Fruit fly (Drosophila melanogaster): ENCODE results near the gene Spn28F.

Spn28F gene

dm6 chr2L:8204996-8205567, 36.5 kb downstream of the Spn28F start, which contains the start of gene SLC5A11 (continued):
- peak; percentile 85 for TF ChIP-seq Nf-YB (GFP tag; optimal IDR thresholded peaks at IDR 0.05)
- peak; percentile 23 for TF ChIP-seq da (GFP tag; optimal IDR thresholded peaks at IDR 0.05)
- TF ChIP-seq CG17385 (GFP tag; optimal IDR thresholded peaks at IDR 0.05): peak; percentile 93
- peak; percentile 54 for TF ChIP-seq NC2β (GFP tag; optimal IDR thresholded peaks at IDR 0.05)
- TF ChIP-seq Awh (GFP tag; IDR thresholded peaks at IDR 0.05): peak; percentile 97
- TF ChIP-seq CG2712 (tag; optimal IDR thresholded peaks at IDR 0.05): peak; percentile 98
- peak; percentile 96 for TF ChIP-seq CG33213 (GFP tag; optimal IDR thresholded peaks at IDR 0.05)
- TF ChIP-seq D19B (GFP tag; optimal IDR thresholded peaks at IDR 0.05): peak; percentile 100
- peak; percentile 96 for TF ChIP-seq scrt (GFP tag; optimal IDR thresholded peaks at IDR 0.05)
- peak; percentile 96 for TF ChIP-seq CG4730 (GFP tag; IDR thresholded peaks at IDR 0.05)
- no peak for TF ChIP-seq CkIIα-i1 (GFP tag; IDR thresholded peaks at IDR 0.05)
- TF ChIP-seq jumu (GFP tag; optimal IDR thresholded peaks at IDR 0.05): peak; percentile 71
- peak; percentile 79 for TF ChIP-seq Ada2b (GFP tag; IDR thresholded peaks at IDR 0.05)
- TF ChIP-seq CG4360 (GFP tag; IDR thresholded peaks at IDR 0.05): peak; percentile 78
- TF ChIP-seq chif (GFP tag; optimal IDR thresholded peaks at IDR 0.05): peak; percentile 60 to 66
- no peak for TF ChIP-seq fru (optimal IDR thresholded peaks at IDR 0.05)
- peak; percentile 36 for TF ChIP-seq CG12236 (GFP tag; optimal IDR thresholded peaks at IDR 0.05)
- TF ChIP-seq CG1233 (GFP tag; optimal IDR thresholded peaks at IDR 0.05): peak; percentile 92
- peak; percentile 99 for TF ChIP-seq Taf1 (GFP tag; IDR thresholded peaks at IDR 0.05)
- peak; percentile 81 for TF ChIP-seq salm (tag; optimal IDR thresholded peaks at IDR 0.05)
- peak; percentile 93 for TF ChIP-seq btn (GFP tag; optimal IDR thresholded peaks at IDR 0.05)
- no peak for TF ChIP-seq Lpt (GFP tag; optimal IDR thresholded peaks at IDR 0.05)
- peak; percentile 90 for TF ChIP-seq CG17568 (GFP tag; optimal IDR thresholded peaks at IDR 0.05)
- TF ChIP-seq CG14860 (GFP tag; IDR thresholded peaks at IDR 0.05; ENCODE audit: partially characterized antibody): 0 out of 3 replicates have a peak, but pooled peaks have one; percentile 12
- peak; percentile 67 for TF ChIP-seq Lhr (GFP tag; optimal IDR thresholded peaks at IDR 0.05)
- TF ChIP-seq CG10321 (GFP tag; IDR thresholded peaks at IDR 0.05): peak; percentile 74
- TF ChIP-seq CG13894 (tag; optimal IDR thresholded peaks at IDR 0.05): peak; percentile 94
- peak; percentile 94 for TF ChIP-seq Oli (tag; optimal IDR thresholded peaks at IDR 0.05)
- peak; percentile 94 for TF ChIP-seq CG3065 (GFP tag; optimal IDR thresholded peaks at IDR 0.05)
- TF ChIP-seq grau (tag; optimal IDR thresholded peaks at IDR 0.05): peak; percentile 92
- TF ChIP-seq CG9727 (GFP tag; optimal IDR thresholded peaks at IDR 0.05): peak; percentile 99
- TF ChIP-seq Mad (GFP tag; optimal IDR thresholded peaks at IDR 0.05): peak; percentile 53
- TF ChIP-seq Hr39 (optimal IDR thresholded peaks at IDR 0.05): no peak
- peak; percentile 95 for TF ChIP-seq rib (GFP tag; IDR thresholded peaks at IDR 0.05)
- peak; percentile 99 for TF ChIP-seq CG15601 (tag; optimal IDR thresholded peaks at IDR 0.05)
- peak; percentile 97 for TF ChIP-seq Hand (GFP tag; optimal IDR thresholded peaks at IDR 0.05)
- TF ChIP-seq CG11247 (GFP tag; IDR thresholded peaks at IDR 0.05): peak; percentile 96
- peak; percentile 95 for TF ChIP-seq Deaf1 (tag; optimal IDR thresholded peaks at IDR 0.05)
- peak; percentile 83 for TF ChIP-seq crc (GFP tag; optimal IDR thresholded peaks at IDR 0.05)
- TF ChIP-seq CG8765 (GFP tag; IDR thresholded peaks at IDR 0.05): peak; percentile 85; the same call in 1 of the 2 replicates
- peak; percentile 93 for TF ChIP-seq Dbx (GFP tag; IDR thresholded peaks at IDR 0.05)
- no peak for TF ChIP-seq inv (GFP tag; IDR thresholded peaks at IDR 0.05; ENCODE audit: partially characterized antibody)
- peak; percentile 93 for TF ChIP-seq gce (GFP tag; IDR thresholded peaks at IDR 0.05)
- peak; percentile 99 for TF ChIP-seq lab (GFP tag; optimal IDR thresholded peaks at IDR 0.05)
- TF ChIP-seq ac (GFP tag; optimal IDR thresholded peaks at IDR 0.05): peak; percentile 88
- peak; percentile 99 for TF ChIP-seq CG31388 (GFP tag; optimal IDR thresholded peaks at IDR 0.05)
- TF ChIP-seq ato (GFP tag; IDR thresholded peaks at IDR 0.05; ENCODE audit: partially characterized antibody): no peak
- no peak for TF ChIP-seq CG8478 (optimal IDR thresholded peaks at IDR 0.05)
- TF ChIP-seq ttk (GFP tag; IDR thresholded peaks at IDR 0.05): peak; percentile 97
- peak; percentile 83 for TF ChIP-seq ewg (GFP tag; optimal IDR thresholded peaks at IDR 0.05)
- peak; percentile 100 for TF ChIP-seq Ets65A (GFP tag)
- TF ChIP-seq br (optimal IDR thresholded peaks at IDR 0.05): no peak
